Fruit fly (Drosophila melanogaster): ENCODE measurements around the gene rk.

rk gene

dm6 chr2L:13972847-13973246 is 28.2 kb downstream of the rk start, which contains the start of gene He:
TSS of gene He (minus strand) at chr2L:13972947.
- TF ChIP-seq sage (GFP tag; optimal IDR thresholded peaks at IDR 0.05), result no peak
- TF ChIP-seq GATAd (GFP tag; optimal IDR thresholded peaks at IDR 0.05), result no peak
- no peak for TF ChIP-seq Dif (GFP tag; optimal IDR thresholded peaks at IDR 0.05; ENCODE audit: partially characterized antibody)
- no peak for TF ChIP-seq CG32264 (GFP tag; optimal IDR thresholded peaks at IDR 0.05)
- no peak for TF ChIP-seq Hr78 (GFP tag; optimal IDR thresholded peaks at IDR 0.05)
- TF ChIP-seq jim (GFP tag; optimal IDR thresholded peaks at IDR 0.05), result no peak
- TF ChIP-seq h (GFP tag; optimal IDR thresholded peaks at IDR 0.05), result no peak
- no peak for TF ChIP-seq dmrt93B (GFP tag; optimal IDR thresholded peaks at IDR 0.05)
- no peak for TF ChIP-seq tai (GFP tag; optimal IDR thresholded peaks at IDR 0.05)

dm6 chr2L:13969876-13970275 is 31.2 kb downstream of the rk start, which contains the start of the genes NimB4 and NimB5:
TSS of gene NimB4 (minus strand) at chr2L:13969976.
TSS of gene NimB5 (plus strand) at chr2L:13970177.
- TF ChIP-seq Rel (GFP tag; optimal IDR thresholded peaks at IDR 0.05) (no peak), Rel (tag; optimal IDR thresholded peaks at IDR 0.05) (no peak), jim (GFP tag; optimal IDR thresholded peaks at IDR 0.05) (no peak), ey (GFP tag; optimal IDR thresholded peaks at IDR 0.05) (no peak), rgr (GFP tag; optimal IDR thresholded peaks at IDR 0.05) (no peak), lola (GFP tag; optimal IDR thresholded peaks at IDR 0.05) (no peak), brk (GFP tag; optimal IDR thresholded peaks at IDR 0.05) (no peak), CG32264 (GFP tag; optimal IDR thresholded peaks at IDR 0.05) (no peak), Hr78 (GFP tag; optimal IDR thresholded peaks at IDR 0.05) (no peak), Dif (GFP tag; optimal IDR thresholded peaks at IDR 0.05; ENCODE audit: partially characterized antibody) (no peak), dl (GFP tag; optimal IDR thresholded peaks at IDR 0.05; ENCODE audit: insufficient read depth in 1 of 2, partially characterized antibody in 2 of 2) (no peak), GATAd (GFP tag; optimal IDR thresholded peaks at IDR 0.05) (no peak), CrebA (GFP tag; optimal IDR thresholded peaks at IDR 0.05; ENCODE audit: borderline replicate concordance) (no peak), dmrt93B (GFP tag; optimal IDR thresholded peaks at IDR 0.05) (no peak), Vsx2 (GFP tag; optimal IDR thresholded peaks at IDR 0.05; ENCODE audit: partially characterized antibody) (no peak)

dm6 chr2L:13967846-13968350 is 33.1 kb downstream of the rk start, which contains the start of gene NimB3:
TSS of gene NimB3 (minus strand) at chr2L:13967985.
- peak; percentile 41 for TF ChIP-seq h (GFP tag; optimal IDR thresholded peaks at IDR 0.05)
- no peak for TF ChIP-seq tai (GFP tag; optimal IDR thresholded peaks at IDR 0.05)
- TF ChIP-seq woc (GFP tag; optimal IDR thresholded peaks at IDR 0.05), result peak; percentile 9
- peak; percentile 60 for TF ChIP-seq br (GFP tag; optimal IDR thresholded peaks at IDR 0.05)
- TF ChIP-seq Sp1 (GFP tag; optimal IDR thresholded peaks at IDR 0.05), result no peak
- no peak for TF ChIP-seq Rel (GFP tag; optimal IDR thresholded peaks at IDR 0.05)
- peak; percentile 93 for TF ChIP-seq Rel (tag; optimal IDR thresholded peaks at IDR 0.05)

- TF ChIP-seq Hnf4 (GFP tag; optimal IDR thresholded peaks at IDR 0.05) (no peak), Rel (GFP tag; optimal IDR thresholded peaks at IDR 0.05) (no peak), Rel (tag; optimal IDR thresholded peaks at IDR 0.05) (peak; percentile 42)
Observed at dm6 chr2L:13966732-13967316, 34.2 kb downstream of the rk start, which contains the start of gene NimB2. TSS of gene NimB2 (minus strand) at chr2L:13967018.

- TF ChIP-seq sage (GFP tag; optimal IDR thresholded peaks at IDR 0.05) (no peak), Myc (optimal IDR thresholded peaks at IDR 0.05) (no peak), Rel (GFP tag; optimal IDR thresholded peaks at IDR 0.05) (no peak), Rel (tag; optimal IDR thresholded peaks at IDR 0.05) (peak; percentile 94), usp (GFP tag; optimal IDR thresholded peaks at IDR 0.05) (no peak)
Observed at dm6 chr2L:13963467-13964122, 37.5 kb downstream of the rk start, which contains the start of gene NimB1. TSS of gene NimB1 (plus strand) at chr2L:13963507.

- TF ChIP-seq Dif (GFP tag; optimal IDR thresholded peaks at IDR 0.05; ENCODE audit: partially characterized antibody) (peak; percentile 34), Dfd (GFP tag; optimal IDR thresholded peaks at IDR 0.05) (no peak), Myc (optimal IDR thresholded peaks at IDR 0.05) (peak; percentile 7)
Observed at dm6 chr2L:13960399-13960798, 40.6 kb downstream of the rk start.

Data from whole organism, wandering third instar larva.